Worm (Caenorhabditis elegans): ENCODE measurements around the gene B0310.3.

DNA sequence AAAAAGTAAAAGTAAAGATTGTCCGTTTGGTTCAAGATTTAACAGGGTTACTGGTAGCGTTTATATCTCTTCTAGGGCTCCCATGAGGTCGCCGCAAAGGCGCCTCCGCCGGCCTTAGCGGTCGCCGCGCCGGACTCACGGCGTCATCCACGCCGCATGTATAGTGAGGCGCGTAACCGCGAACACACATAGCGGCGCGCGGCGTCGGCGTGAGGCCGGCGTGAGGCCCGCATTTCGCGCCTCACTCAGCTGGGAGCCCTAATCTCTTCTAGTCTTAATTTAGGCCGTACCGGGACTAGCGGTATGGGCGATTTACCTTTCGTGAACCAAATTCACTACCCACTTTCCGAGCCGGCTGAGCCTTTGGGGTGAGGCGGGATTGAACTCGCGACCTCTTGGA is 59.2 kb downstream of the B0310.3 start:
- no peak for TF ChIP-seq him-1 (tag; optimal IDR thresholded peaks at IDR 0.05)
- TF ChIP-seq dao-5 (tag; optimal IDR thresholded peaks at IDR 0.05) = no peak
- TF ChIP-seq W03F9.2 (tag; optimal IDR thresholded peaks at IDR 0.05) = no peak
